Fruit fly (Drosophila melanogaster) whole organism: ENCODE results near the gene CG42671.

Experiments used
- CG8478 ChIP-seq: fragments of >200 bp; optimal IDR thresholded peaks from 2 replicates; lab custom pipeline; 2018; ENCODE audit warnings: inconsistent platforms
- Dll ChIP-seq: fragments of >200 bp; optimal IDR thresholded peaks from 2 replicates; lab custom pipeline; 2017
- EcR ChIP-seq, 2 experiments: fragments of >200 bp; optimal IDR thresholded peaks; 2 replicates each; lab custom pipeline; 2017; ENCODE audit warnings: missing biosample characterization in 2 of 2, missing genetic modification characterization in 2 of 2, missing genetic modification reagents in 2 of 2
- pan ChIP-seq: fragments of >200 bp; optimal IDR thresholded peaks from 2 replicates; lab custom pipeline; 2017
- psq ChIP-seq: fragments of >200 bp; optimal IDR thresholded peaks from 2 replicates; lab custom pipeline; 2017
- usp ChIP-seq: fragments of >200 bp; optimal IDR thresholded peaks from 2 replicates; lab custom pipeline; 2017; ENCODE audit warnings: missing biosample characterization, missing genetic modification characterization, mixed read lengths

The CG42671 gene

dm6 chr3L:11198375-11198774 is 15.9 kb upstream of the CG42671 start:
- TF ChIP-seq psq (lab: Kevin White, UChicago) (no peak), CG8478 (lab: Kevin White, UChicago) (no peak), Dll (lab: Kevin White, UChicago) (no peak), usp (GFP tag; lab: Kevin White, UChicago) (no peak), EcR (GFP tag; optimal IDR thresholded peaks at IDR 0.05; lab: Kevin White, UChicago) (no peak), pan (lab: Kevin White, UChicago) (no peak)

DNA sequence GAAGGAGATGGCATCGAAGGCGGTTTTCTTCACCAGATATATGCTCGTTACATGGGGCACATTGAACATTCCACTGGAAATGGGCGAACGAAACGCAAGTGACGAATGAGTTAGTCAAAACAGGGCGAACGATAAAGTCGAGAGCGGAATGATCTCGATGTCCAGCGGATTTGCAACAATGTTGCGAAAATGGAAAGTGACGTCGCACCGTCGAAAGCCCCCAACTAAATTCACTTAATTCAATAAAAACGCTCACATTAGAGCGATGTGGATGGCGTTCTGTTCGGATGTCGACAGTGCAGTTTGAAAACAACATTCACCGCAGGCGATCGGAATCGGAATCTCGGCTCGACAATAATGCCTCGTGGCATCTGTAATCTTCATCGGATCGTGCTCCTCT is 15.0 kb upstream of the CG42671 start, which contains the start of gene CG7607:
CG7607 (plus strand) TSS at position 301 of the 400 bp plus-strand sequence.
- TF ChIP-seq usp (GFP tag; lab: Kevin White, UChicago) (no peak), Dll (lab: Kevin White, UChicago) (no peak), EcR (GFP tag; optimal IDR thresholded peaks at IDR 0.05; lab: Kevin White, UChicago) (no peak), pan (lab: Kevin White, UChicago) (no peak), psq (lab: Kevin White, UChicago) (no peak), CG8478 (lab: Kevin White, UChicago) (no peak)

- TF ChIP-seq CG8478 (lab: Kevin White, UChicago) (no peak), pan (lab: Kevin White, UChicago) (no peak), psq (lab: Kevin White, UChicago) (no peak), EcR (GFP tag; optimal IDR thresholded peaks at IDR 0.05; lab: Kevin White, UChicago) (no peak), usp (GFP tag; lab: Kevin White, UChicago) (no peak), Dll (lab: Kevin White, UChicago) (no peak)
Observed at dm6 chr3L:11201051-11201450, 13.3 kb upstream of the CG42671 start, which contains the start of gene nkt. Gene nkt, plus strand, starts transcription at chr3L:11201351.

DNA sequence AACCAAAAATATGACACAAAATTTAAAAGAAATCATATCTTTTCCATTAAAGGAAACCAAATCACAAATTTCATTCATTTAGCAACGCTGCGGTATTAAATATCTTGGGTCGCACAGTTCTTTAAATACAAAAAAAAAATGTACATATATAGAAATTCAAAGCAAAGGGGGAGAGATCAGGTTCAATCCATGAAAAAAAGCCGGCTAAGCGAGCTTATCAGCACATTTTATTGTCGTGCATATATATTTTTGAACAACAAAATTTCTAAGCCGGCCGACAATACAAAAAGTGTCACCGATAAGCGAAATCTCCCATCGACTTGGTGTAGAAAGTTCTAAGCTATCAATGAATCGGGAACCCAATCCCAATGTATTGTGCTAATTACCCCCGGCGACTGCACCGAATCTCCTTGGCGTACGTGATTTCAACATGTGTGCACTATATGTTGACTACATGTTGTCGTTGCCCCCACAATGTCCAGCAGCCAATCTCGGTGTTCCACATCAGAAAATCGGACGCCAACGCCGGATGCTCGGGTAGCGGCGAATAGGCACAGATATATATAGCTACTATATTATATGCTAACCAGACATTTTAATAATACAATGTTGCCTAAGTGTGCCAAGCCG is 10.4 kb upstream of the CG42671 start:
- TF ChIP-seq usp (GFP tag; lab: Kevin White, UChicago) (no peak), CG8478 (lab: Kevin White, UChicago) (no peak), psq (lab: Kevin White, UChicago) (no peak), EcR (GFP tag; optimal IDR thresholded peaks at IDR 0.05; lab: Kevin White, UChicago) (no peak), pan (lab: Kevin White, UChicago) (no peak), Dll (lab: Kevin White, UChicago) (no peak)

DNA sequence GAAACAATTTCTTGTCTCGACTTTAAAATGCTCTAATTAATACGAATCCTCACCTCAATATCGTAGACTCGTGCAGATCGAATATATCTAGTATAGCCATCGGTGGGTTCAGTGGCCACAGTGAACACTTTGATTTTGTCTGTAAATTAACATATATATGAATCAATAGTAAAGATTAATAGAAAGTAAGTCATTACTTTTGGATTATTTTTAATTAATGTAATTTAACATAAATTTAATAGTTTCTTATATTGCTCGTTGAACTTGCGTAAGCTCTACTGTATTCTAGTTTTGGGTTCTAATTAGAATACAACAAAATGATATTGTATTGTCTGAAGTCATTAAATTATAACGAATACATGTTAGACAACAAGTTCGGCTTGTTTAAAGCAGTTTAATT is 9.5 kb upstream of the CG42671 start:
- TF ChIP-seq pan (lab: Kevin White, UChicago): no peak
- TF ChIP-seq EcR (GFP tag; optimal IDR thresholded peaks at IDR 0.05; lab: Kevin White, UChicago): no peak
- no peak for TF ChIP-seq Dll (lab: Kevin White, UChicago)
- no peak for TF ChIP-seq psq (lab: Kevin White, UChicago)
- TF ChIP-seq usp (GFP tag; lab: Kevin White, UChicago): no peak
- TF ChIP-seq CG8478 (lab: Kevin White, UChicago): no peak

- TF ChIP-seq usp (GFP tag; lab: Kevin White, UChicago): no peak
- no peak for TF ChIP-seq EcR (GFP tag; optimal IDR thresholded peaks at IDR 0.05; lab: Kevin White, UChicago)
- TF ChIP-seq psq (lab: Kevin White, UChicago): no peak
- TF ChIP-seq Dll (lab: Kevin White, UChicago): no peak
- TF ChIP-seq CG8478 (lab: Kevin White, UChicago): no peak
- no peak for TF ChIP-seq pan (lab: Kevin White, UChicago)
Observed at dm6 chr3L:11205608-11206336, 8.5 kb upstream of the CG42671 start, which contains the start of gene Plod. Gene Plod, minus strand, starts transcription at chr3L:11206016.

DNA sequence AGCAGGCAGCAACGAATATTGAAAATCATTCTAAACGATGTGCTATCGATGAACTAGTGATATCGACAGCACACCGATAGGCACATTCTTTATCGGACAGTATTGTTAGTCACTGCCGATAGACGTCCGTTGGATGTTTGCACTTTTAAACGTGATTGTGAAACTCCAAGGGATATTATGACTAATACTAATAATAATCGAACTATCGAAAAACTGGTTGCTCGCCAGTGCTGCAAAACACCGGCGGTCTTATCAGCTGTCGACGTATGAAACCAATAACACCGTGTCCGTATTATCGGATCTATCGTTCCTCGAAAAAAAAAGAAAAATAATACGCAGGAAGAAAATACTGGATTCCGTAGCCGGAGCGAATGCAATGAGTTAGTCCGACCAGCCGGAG is 3.8 kb upstream of the CG42671 start, which contains the start of the genes Ube3a and CG7600:
Ube3a (minus strand) TSS at position 67 of the 400 bp plus-strand sequence.
CG7600 (plus strand) TSS at position 270 of the 400 bp plus-strand sequence.
- no peak for TF ChIP-seq usp (GFP tag; lab: Kevin White, UChicago)
- TF ChIP-seq CG8478 (lab: Kevin White, UChicago): no peak
- TF ChIP-seq psq (lab: Kevin White, UChicago): no peak
- TF ChIP-seq EcR (GFP tag; optimal IDR thresholded peaks at IDR 0.05; lab: Kevin White, UChicago): no peak
- TF ChIP-seq Dll (lab: Kevin White, UChicago): no peak
- no peak for TF ChIP-seq pan (lab: Kevin White, UChicago)

DNA sequence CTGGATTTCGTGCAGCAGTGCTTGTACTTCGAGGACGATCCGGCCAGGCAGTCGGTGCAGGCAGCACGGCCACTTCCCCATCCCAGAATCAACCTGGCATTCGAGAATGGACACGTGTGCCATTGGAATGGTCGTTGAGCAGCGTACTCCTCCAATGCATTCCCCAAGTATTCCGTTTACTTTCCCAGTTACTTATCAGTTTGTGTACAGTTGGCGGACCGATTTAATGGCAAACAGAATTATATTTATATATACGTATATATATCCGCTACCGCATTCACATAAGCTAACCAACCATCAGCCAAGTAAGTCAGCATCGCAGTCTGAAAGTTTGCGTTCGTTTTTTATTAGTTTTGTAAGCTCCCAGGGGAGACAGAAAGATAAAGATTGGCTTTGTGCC is 662 bp upstream of the CG42671 start:
- TF ChIP-seq usp (GFP tag; lab: Kevin White, UChicago) (no peak), EcR (GFP tag; optimal IDR thresholded peaks at IDR 0.05; lab: Kevin White, UChicago) (no peak), psq (lab: Kevin White, UChicago) (no peak), CG8478 (lab: Kevin White, UChicago) (no peak), Dll (lab: Kevin White, UChicago) (no peak), pan (lab: Kevin White, UChicago) (no peak)

- no peak for TF ChIP-seq EcR (GFP tag; optimal IDR thresholded peaks at IDR 0.05; lab: Kevin White, UChicago)
- TF ChIP-seq psq (lab: Kevin White, UChicago): no peak
- no peak for TF ChIP-seq CG8478 (lab: Kevin White, UChicago)
- no peak for TF ChIP-seq usp (GFP tag; lab: Kevin White, UChicago)
- no peak for TF ChIP-seq pan (lab: Kevin White, UChicago)
- no peak for TF ChIP-seq Dll (lab: Kevin White, UChicago)
Observed at dm6 chr3L:11215244-11216121, 1.2 kb downstream of the CG42671 start.

dm6 chr3L:11216219-11216618 is 1.9 kb downstream of the CG42671 start:
- TF ChIP-seq Dll (lab: Kevin White, UChicago): no peak
- no peak for TF ChIP-seq psq (lab: Kevin White, UChicago)
- TF ChIP-seq CG8478 (lab: Kevin White, UChicago): no peak
- no peak for TF ChIP-seq usp (GFP tag; lab: Kevin White, UChicago)
- TF ChIP-seq EcR (GFP tag; optimal IDR thresholded peaks at IDR 0.05; lab: Kevin White, UChicago): no peak
- no peak for TF ChIP-seq pan (lab: Kevin White, UChicago)
